Worm (Caenorhabditis elegans) whole organism, young adult: Measurements from ENCODE around the gene haf-1.

Experiments
- dpl-1 ChIP-seq: fragments of 150-350 bp; optimal IDR thresholded peaks from 2 replicates; lab custom pipeline; 2014; ENCODE audit warnings: missing biosample characterization, missing genetic modification reagents, missing genetic modification characterization
- egrh-3 ChIP-seq: fragments of 200-800 bp; sonication (Bioruptor generic); IDR thresholded peaks from 2 replicates; pipeline ENCODE4 v1.3.6; 2022; ENCODE audit warnings: missing genetic modification reagents, missing genetic modification characterization, missing compliant biosample characterization
- lin-54 ChIP-seq: fragments of 200-800 bp; sonication (Bioruptor generic); optimal IDR thresholded peaks from 2 replicates; lab custom pipeline; 2018; ENCODE audit warnings: mild to moderate bottlenecking, missing genetic modification characterization, missing compliant biosample characterization
- snpc-1.3 ChIP-seq: sonication (generic microtip); optimal IDR thresholded peaks from 2 replicates; lab custom pipeline; 2017; ENCODE audit warnings: missing genetic modification characterization, mild to moderate bottlenecking, missing compliant biosample characterization, antibody characterized with exemption, moderate library complexity, missing genotype, missing genetic modification reagents; ENCODE audit not compliant: insufficient read depth

ce11 chrIV:17382029-17382428 lies 5.8 kb downstream of the haf-1 start, which contains the start of gene C30H6.8:
- TF ChIP-seq dpl-1 (GFP tag; lab: Kevin White, UChicago), result no peak
- TF ChIP-seq egrh-3 (GFP tag; lab: Robert Waterston, UW), result no peak
- TF ChIP-seq snpc-1.3 (tag; lab: Kevin White, UChicago), result no peak
- TF ChIP-seq lin-54, result no peak
